Worm (Caenorhabditis elegans): Measurements from ENCODE around the gene dsh-2.

DNA sequence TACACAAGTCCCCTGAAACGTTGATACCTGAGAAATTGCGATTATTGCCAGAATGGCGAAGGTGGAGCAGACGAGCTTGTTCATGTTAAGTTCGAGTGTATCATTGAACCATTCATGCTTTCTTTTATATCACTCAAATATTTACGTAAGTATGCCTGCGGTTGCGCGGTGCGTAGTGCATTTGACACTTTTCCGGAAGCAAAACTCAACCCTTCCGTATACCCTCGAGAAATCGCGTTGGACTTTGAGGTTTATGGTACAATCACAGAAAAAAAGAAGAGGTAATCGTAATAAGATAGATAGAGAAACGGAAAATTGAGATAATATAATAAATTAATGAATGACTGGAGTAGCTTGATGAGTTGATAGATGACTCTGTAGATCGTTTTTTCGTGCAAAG is 11.4 kb downstream of the dsh-2 start, which contains the start of gene idpb-2:
- TF ChIP-seq ama-1 (optimal IDR thresholded peaks at IDR 0.05) (no peak), pes-1 (GFP tag; IDR thresholded peaks at IDR 0.05) (no peak), hmg-4 (GFP tag; optimal IDR thresholded peaks at IDR 0.05) (no peak), scrt-1 (GFP tag; IDR thresholded peaks at IDR 0.05) (no peak), F13C5.2 (tag; optimal IDR thresholded peaks at IDR 0.05) (no peak), flt-1 (GFP tag; IDR thresholded peaks at IDR 0.05) (no peak), hmbx-1 (tag; optimal IDR thresholded peaks at IDR 0.05) (no peak), ceh-13 (GFP tag; optimal IDR thresholded peaks at IDR 0.05) (no peak), tra-4 (tag; optimal IDR thresholded peaks at IDR 0.05) (no peak), aly-1 (tag; optimal IDR thresholded peaks at IDR 0.05) (no peak), ets-7 (tag; optimal IDR thresholded peaks at IDR 0.05) (no peak)
